Worm (Caenorhabditis elegans): ENCODE data around the gene dlc-5.

Gene dlc-5

DNA sequence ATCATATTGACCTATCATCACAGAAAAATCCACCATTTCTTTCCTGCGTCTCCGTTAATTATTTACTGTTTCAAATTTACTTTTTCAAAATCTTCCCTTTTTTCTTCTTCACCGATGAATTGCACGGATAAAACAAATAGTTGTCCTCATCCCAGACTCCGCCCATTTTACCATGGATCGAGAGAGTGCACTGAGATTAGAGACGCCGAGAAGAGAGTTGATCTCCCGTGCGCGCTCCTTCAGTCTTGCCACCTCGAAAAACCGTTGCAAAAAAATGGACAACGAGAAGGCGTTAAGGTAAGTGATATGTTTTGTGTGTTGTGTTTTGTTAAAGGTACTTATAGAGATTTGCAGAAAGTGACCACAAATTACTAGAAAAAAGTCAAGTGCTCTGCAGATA is at the start of gene dlc-5:
TSS of gene dlc-5 (plus strand) at position 154 of the 400 bp plus-strand sequence.
- no peak for TF ChIP-seq unc-62 (GFP tag; optimal IDR thresholded peaks at IDR 0.05)

ce11 chrIV:6388550-6388949 is 49.5 kb upstream of the dlc-5 start:
- TF ChIP-seq unc-62 (GFP tag; optimal IDR thresholded peaks at IDR 0.05): no peak

ce11 chrIV:6391566-6391965 is 46.4 kb upstream of the dlc-5 start:
- no peak for TF ChIP-seq unc-62 (GFP tag; optimal IDR thresholded peaks at IDR 0.05)

DNA sequence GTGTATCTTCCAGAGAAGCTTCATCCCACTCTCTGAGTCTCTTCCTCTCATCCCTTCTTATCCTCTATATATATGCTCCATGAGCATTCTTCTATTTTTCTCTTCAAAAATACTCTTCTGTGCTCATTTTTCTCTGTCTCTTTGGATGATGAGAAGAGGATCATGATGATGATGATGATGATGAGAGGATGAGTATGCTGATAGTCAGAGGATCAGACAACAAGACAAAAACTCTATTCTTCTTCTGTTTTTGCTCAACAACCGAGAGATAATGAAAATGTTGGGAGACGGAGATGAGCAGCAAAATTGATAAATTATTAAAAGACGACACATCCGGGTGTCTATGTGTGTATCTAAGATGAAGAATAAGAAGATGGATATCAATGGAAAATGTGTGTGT is 44.7 kb upstream of the dlc-5 start:
- no peak for TF ChIP-seq unc-62 (GFP tag; optimal IDR thresholded peaks at IDR 0.05)

ce11 chrIV:6395190-6395589 is 42.8 kb upstream of the dlc-5 start:
- TF ChIP-seq unc-62 (GFP tag; optimal IDR thresholded peaks at IDR 0.05): no peak

- TF ChIP-seq unc-62 (GFP tag; optimal IDR thresholded peaks at IDR 0.05): no peak
Observed at ce11 chrIV:6402386-6402905, 35.6 kb upstream of the dlc-5 start, which contains the start of gene sfrp-1. TSS of gene sfrp-1 (minus strand) at chrIV:6402436.

- no peak for TF ChIP-seq unc-62 (GFP tag; optimal IDR thresholded peaks at IDR 0.05)
Observed at ce11 chrIV:6403399-6403798, 34.6 kb upstream of the dlc-5 start.

- no peak for TF ChIP-seq unc-62 (GFP tag; optimal IDR thresholded peaks at IDR 0.05)
Observed at ce11 chrIV:6404871-6405270, 33.1 kb upstream of the dlc-5 start, which contains the start of gene srv-13. TSS of gene srv-13 (plus strand) at chrIV:6405171.

DNA sequence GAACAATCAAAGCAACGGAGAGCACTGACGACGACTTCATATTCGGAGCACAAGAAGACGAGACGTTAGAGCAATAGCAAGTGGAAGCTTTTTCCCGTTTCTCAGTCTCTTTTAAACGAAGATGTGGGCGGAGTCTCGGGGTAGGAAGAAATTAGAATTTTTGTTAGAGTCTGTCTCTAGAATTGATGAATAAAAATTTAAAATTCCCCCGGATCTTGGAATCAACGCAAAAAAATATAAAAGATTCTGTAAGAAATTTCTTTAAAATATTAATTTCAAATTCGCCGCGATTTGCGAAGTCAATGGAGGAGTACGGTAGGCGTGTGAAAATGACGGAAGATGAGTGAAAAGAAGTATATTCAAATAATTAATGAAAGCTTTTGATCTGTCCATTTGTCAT is 24.5 kb upstream of the dlc-5 start, which contains the start of gene nlp-71:
TSS of gene nlp-71 (minus strand) at position 101 of the 400 bp plus-strand sequence.
- no peak for TF ChIP-seq unc-62 (GFP tag; optimal IDR thresholded peaks at IDR 0.05)

DNA sequence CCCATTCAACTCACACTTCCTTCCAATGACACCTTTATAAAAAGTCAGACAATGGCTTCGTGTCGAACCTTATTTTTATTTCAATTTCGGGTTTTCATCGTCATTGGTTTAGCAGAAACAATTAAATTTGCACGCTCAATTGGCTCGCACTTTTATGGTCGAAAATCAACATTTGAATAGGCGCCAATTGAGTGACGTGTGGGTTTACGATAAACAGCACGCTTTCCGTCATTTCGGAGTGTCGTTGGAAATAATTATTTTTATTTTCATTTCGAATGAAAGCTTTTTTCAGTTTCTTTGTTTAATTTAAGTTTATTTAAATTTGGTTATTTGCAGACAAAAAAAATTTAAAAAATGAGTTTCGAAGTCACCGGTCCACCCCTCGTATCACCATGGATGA is 22.9 kb upstream of the dlc-5 start, which contains the start of gene exos-2:
TSS of gene exos-2 (plus strand) at position 330 of the 400 bp plus-strand sequence.
- no peak for TF ChIP-seq unc-62 (GFP tag; optimal IDR thresholded peaks at IDR 0.05)

DNA sequence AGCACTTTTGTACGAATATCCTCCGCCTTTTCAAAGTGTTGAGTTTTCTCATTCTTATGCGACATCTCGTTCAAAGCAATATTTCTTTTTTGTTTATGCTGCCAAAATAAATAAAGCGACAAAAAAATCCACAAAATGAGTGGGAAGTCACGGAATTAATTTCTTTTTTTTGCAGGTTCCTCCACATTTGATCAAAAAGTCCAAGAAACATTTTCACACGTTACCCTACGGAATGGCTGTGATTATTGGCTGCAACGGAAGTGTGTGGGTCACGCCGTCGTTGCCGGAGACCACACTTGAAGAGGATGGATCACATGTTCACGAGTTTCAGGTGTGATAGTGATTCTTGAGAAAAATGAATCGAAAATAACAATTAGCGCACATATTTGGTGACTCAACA is 21.5 kb upstream of the dlc-5 start, which contains the start of gene Y73B6BL.22:
TSS of gene Y73B6BL.22 (minus strand) at position 101 of the 400 bp plus-strand sequence.
- TF ChIP-seq unc-62 (GFP tag; optimal IDR thresholded peaks at IDR 0.05): no peak

DNA sequence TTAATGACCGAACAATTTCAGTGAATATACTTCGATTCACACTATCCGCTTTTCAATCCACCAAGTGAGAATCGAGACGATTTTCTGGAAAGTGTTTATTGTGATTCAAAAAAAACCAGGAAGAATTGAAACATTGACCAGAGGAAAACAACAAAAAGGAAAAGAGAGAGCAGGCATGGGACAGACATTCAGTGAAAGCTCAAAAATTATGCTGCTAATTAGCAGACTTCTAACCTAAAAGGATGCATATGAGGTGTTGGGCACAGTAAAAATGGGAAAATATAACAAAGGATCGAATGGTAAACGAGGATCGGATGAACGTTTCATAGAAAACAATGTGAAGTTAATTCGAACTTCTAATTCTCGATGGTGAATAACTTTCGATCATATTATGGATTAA is 20.4 kb upstream of the dlc-5 start:
- TF ChIP-seq unc-62 (GFP tag; optimal IDR thresholded peaks at IDR 0.05): no peak

DNA sequence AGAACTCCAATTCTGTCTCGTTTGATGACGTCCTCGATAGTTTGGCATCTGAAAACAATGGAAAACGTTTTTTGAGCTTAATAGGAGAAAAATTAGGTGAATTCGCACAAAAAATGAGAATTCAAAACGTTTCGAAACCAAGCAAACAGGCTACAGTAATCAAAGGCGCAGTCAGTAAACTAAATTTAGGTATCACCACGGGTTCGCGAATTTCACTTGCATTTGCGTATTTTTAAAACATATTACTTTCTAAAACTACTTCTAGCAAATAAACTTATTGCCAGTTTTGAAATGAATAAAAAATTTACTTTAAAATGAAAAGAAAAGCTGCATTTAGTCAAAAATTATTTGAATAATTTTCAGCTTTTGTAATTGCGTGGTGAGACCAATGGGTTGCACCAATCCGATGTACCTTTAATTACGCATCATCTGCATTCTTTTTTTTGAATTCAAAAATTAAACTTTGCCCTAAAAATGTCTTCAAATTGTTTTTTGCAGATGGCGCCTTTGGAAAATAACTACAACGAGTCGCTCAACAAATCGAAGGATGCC is 18.9 kb upstream of the dlc-5 start, which contains the start of the genes Y73B6BL.23 and htp-2:
TSS of gene Y73B6BL.23 (minus strand) at position 51 of the 552 bp plus-strand sequence.
TSS of gene htp-2 (plus strand) at position 492 of the 552 bp plus-strand sequence.
- TF ChIP-seq unc-62 (GFP tag; optimal IDR thresholded peaks at IDR 0.05): no peak

DNA sequence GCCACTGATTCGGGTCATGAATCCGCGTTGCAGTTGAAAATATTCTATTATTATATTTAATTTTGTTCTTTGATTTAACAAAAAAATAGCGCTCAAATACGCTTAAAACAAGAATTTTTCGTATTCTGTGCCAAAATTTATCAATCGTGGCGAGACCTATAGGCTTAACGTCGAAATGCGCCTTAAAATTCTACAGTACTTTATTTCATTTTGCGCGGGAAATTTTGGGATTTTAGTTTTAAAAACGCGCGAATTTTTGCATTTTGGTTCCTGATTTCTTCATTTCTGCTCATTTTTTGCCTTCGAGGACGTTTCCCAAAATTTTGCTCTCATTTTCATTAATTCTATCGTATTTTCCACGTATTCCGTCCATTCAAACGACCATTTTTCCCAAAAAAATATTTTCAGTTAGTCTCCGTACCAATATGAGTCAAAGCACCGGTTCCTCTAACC is 16.8 kb upstream of the dlc-5 start, which contains the start of gene puf-11:
TSS of gene puf-11 (plus strand) at position 403 of the 453 bp plus-strand sequence.
- TF ChIP-seq unc-62 (GFP tag; optimal IDR thresholded peaks at IDR 0.05): no peak

ce11 chrIV:6426089-6426715 is 11.8 kb upstream of the dlc-5 start, which contains the start of gene acp-6:
TSS of gene acp-6 (minus strand) at chrIV:6426139.
- no peak for TF ChIP-seq unc-62 (GFP tag; optimal IDR thresholded peaks at IDR 0.05)

- TF ChIP-seq unc-62 (GFP tag; optimal IDR thresholded peaks at IDR 0.05): no peak
Observed at ce11 chrIV:6427223-6427622, 10.8 kb upstream of the dlc-5 start.

DNA sequence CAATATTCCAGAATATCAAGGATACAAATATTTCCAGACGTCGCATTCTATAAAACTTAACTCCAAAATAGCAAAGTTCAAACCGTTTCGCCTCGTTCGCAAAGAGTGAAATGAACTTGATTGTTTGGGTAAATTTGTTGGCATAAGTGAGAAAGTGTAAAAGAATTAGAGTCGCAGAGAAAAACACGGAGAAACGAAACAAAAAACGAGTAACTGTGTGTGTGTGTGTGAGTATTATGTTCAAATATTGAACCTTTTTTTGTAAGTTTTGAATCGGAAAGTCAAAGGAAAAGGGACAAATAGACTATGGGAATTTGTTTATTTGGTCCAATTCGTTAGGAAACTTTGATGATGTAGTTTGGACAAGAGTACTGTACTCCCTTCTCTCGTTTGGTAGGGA is 6.4 kb upstream of the dlc-5 start, which contains the start of gene acp-7:
TSS of gene acp-7 (minus strand) at position 101 of the 400 bp plus-strand sequence.
- TF ChIP-seq unc-62 (GFP tag; optimal IDR thresholded peaks at IDR 0.05): no peak

Data from whole organism, dauer.